Worm (Caenorhabditis elegans): ENCODE results near the gene exos-9.

- TF ChIP-seq lin-13 (tag; optimal IDR thresholded peaks at IDR 0.05) = no peak
- TF ChIP-seq nhr-28 (tag; optimal IDR thresholded peaks at IDR 0.05) = no peak
- no peak for TF ChIP-seq ham-2 (GFP tag; optimal IDR thresholded peaks at IDR 0.05)
- TF ChIP-seq ztf-11 (tag; optimal IDR thresholded peaks at IDR 0.05) = no peak
- TF ChIP-seq lin-32 (GFP tag; optimal IDR thresholded peaks at IDR 0.05) = no peak
- no peak for TF ChIP-seq unc-120 (tag; optimal IDR thresholded peaks at IDR 0.05; ENCODE audit: poor library complexity, severe bottlenecking)
- TF ChIP-seq ceh-83 (GFP tag; optimal IDR thresholded peaks at IDR 0.05) = no peak
- TF ChIP-seq ces-1 (GFP tag; optimal IDR thresholded peaks at IDR 0.05) = peak; percentile 28
- peak; percentile 39 for TF ChIP-seq nhr-237 (tag; optimal IDR thresholded peaks at IDR 0.05)
- TF ChIP-seq ceh-43 (GFP tag; optimal IDR thresholded peaks at IDR 0.05) = no peak
Observed at ce11 chrIII:7198838-7199237, 965 bp upstream of the exos-9 start, which contains the start of gene pfd-5.
